Fruit fly (Drosophila melanogaster): ENCODE results near the gene Npc1a.

dm6 chr2L:10260750-10261493 is 39.9 kb upstream of the Npc1a start, which contains the start of gene Pten:
- no peak for TF ChIP-seq sage (GFP tag; optimal IDR thresholded peaks at IDR 0.05)
- TF ChIP-seq br (GFP tag; optimal IDR thresholded peaks at IDR 0.05) = no peak

Measured in whole organism, wandering third instar larva.